Fruit fly (Drosophila melanogaster): ENCODE results near the gene Mpp6.

The Mpp6 gene

DNA sequence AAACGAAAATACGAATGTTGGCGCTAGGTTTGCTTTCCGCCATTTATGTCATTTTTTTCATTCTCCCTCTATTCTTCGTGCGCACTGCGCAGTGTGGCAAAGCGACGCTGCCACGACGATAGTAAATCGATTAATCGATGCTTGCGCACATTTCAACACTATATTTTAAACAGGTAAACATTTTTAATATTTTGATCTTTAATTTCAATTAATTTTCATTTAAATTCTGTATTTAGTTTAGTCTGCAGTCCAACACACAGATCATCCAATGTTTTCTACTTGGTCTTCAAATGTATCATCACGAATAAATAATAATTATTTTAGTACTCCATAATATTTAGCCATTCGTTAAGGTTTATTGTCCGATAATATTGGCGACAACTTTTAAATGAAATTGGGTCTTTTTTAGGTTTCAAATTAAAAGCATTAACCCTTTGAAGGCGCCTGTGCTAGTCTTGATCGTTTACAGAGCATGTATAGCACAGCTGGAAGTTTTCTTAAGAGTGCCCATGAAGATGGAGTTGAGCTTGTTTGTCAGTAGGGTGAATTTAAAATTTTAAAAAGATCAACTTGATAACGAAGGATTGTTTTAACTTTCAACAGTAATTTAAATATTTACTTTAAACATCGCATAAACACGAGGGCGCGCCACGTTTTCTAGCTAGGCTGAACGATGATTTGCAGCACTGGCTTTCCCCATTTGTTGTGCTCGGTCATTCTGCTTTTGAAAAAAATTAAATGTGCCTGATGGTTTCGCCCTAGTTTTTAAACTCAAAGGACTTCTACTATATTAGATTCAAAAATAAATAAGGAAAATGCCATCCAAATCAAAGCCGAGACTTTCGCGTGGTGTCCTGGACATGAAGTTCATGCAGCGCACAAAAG, at the start of gene Mpp6, which contains the start of gene E2f2 (continued):
- TF ChIP-seq Sry-β (GFP tag; optimal IDR thresholded peaks at IDR 0.05) (peak; percentile 44), CG18619 (GFP tag; optimal IDR thresholded peaks at IDR 0.05) (peak; percentile 36), gro (GFP tag; optimal IDR thresholded peaks at IDR 0.05) (peak; percentile 22), zfh2 (GFP tag; optimal IDR thresholded peaks at IDR 0.05) (peak; percentile 42), zen2 (GFP tag; IDR thresholded peaks at IDR 0.05; ENCODE audit: partially characterized antibody) (peak; percentile 83), YL-1 (GFP tag; optimal IDR thresholded peaks at IDR 0.05) (peak; percentile 68), Scr (GFP tag; IDR thresholded peaks at IDR 0.05; ENCODE audit: partially characterized antibody) (peak; percentile 82), CG32532 (GFP tag; IDR thresholded peaks at IDR 0.05) (peak; percentile 67; the same call in 1 of the 2 replicates), CG2120 (GFP tag; optimal IDR thresholded peaks at IDR 0.05) (peak; percentile 61), tio (GFP tag; optimal IDR thresholded peaks at IDR 0.05) (peak; percentile 41), repo (GFP tag; optimal IDR thresholded peaks at IDR 0.05) (no peak), CG8924 (tag; optimal IDR thresholded peaks at IDR 0.05) (peak; percentile 13), dm (GFP tag; optimal IDR thresholded peaks at IDR 0.05) (peak; percentile 75), nerfin-2 (GFP tag; IDR thresholded peaks at IDR 0.05; ENCODE audit: partially characterized antibody) (peak; percentile 71), CG34376 (GFP tag; optimal IDR thresholded peaks at IDR 0.05) (peak; percentile 6), CG13287 (GFP tag; IDR thresholded peaks at IDR 0.05; ENCODE audit: partially characterized antibody) (peak; percentile 79), pros (GFP tag; optimal IDR thresholded peaks at IDR 0.05) (no peak), CG10267 (tag; optimal IDR thresholded peaks at IDR 0.05) (peak; percentile 95), Dad (GFP tag; optimal IDR thresholded peaks at IDR 0.05) (peak; percentile 1), bcd (GFP tag; optimal IDR thresholded peaks at IDR 0.05) (peak; percentile 28), Med (GFP tag) (peak; percentile 87), CG2129 (GFP tag; IDR thresholded peaks at IDR 0.05; ENCODE audit: partially characterized antibody) (peak; percentile 65), vvl (GFP tag; IDR thresholded peaks at IDR 0.05) (peak; percentile 63; the same call in 1 of the 2 replicates), Myb (GFP tag; optimal IDR thresholded peaks at IDR 0.05) (peak; percentile 33), hb (GFP tag; IDR thresholded peaks at IDR 0.05; ENCODE audit: partially characterized antibody) (peak; percentile 81), Hr3 (GFP tag; optimal IDR thresholded peaks at IDR 0.05) (peak; percentile 20), CG2712 (tag; optimal IDR thresholded peaks at IDR 0.05) (peak; percentile 13), lbe (GFP tag; optimal IDR thresholded peaks at IDR 0.05) (peak; percentile 35), CG17186 (GFP tag; optimal IDR thresholded peaks at IDR 0.05) (peak; percentile 77), CG10462 (GFP tag; optimal IDR thresholded peaks at IDR 0.05) (no peak), sima (GFP tag; optimal IDR thresholded peaks at IDR 0.05) (no peak), ci (GFP tag; IDR thresholded peaks at IDR 0.05) (0 out of 3 replicates have a peak, but pooled peaks have one; percentile 12), Rfx (GFP tag; IDR thresholded peaks at IDR 0.05) (peak; percentile 86), Ets97D (GFP tag; optimal IDR thresholded peaks at IDR 0.05) (peak; percentile 58), CG11093 (GFP tag; IDR thresholded peaks at IDR 0.05) (no peak), row (GFP tag; IDR thresholded peaks at IDR 0.05) (peak; percentile 53), NFAT (GFP tag; IDR thresholded peaks at IDR 0.05) (peak; percentile 81), CG1792 (GFP tag; optimal IDR thresholded peaks at IDR 0.05) (no peak), CG12659 (GFP tag; optimal IDR thresholded peaks at IDR 0.05) (peak; percentile 64), CoRest (tag; optimal IDR thresholded peaks at IDR 0.05) (peak; percentile 22), E2f1 (GFP tag; IDR thresholded peaks at IDR 0.05) (no peak), stwl (tag; optimal IDR thresholded peaks at IDR 0.05) (peak; percentile 46), CG9215 (GFP tag; IDR thresholded peaks at IDR 0.05) (no peak), B-H2 (GFP tag; optimal IDR thresholded peaks at IDR 0.05) (peak; percentile 61), cg (GFP tag; optimal IDR thresholded peaks at IDR 0.05) (no peak), sim (GFP tag; IDR thresholded peaks at IDR 0.05) (peak; percentile 34; the same call in 1 of the 2 replicates), CG12744 (GFP tag; optimal IDR thresholded peaks at IDR 0.05) (no peak), pum (GFP tag; optimal IDR thresholded peaks at IDR 0.05) (peak; percentile 52)
